Fruit fly (Drosophila melanogaster): ENCODE measurements around the gene CG9512.
A peak's percentile ranks its signal among the peaks of the same experiment; 100 is the strongest.

The CG9512 gene

DNA sequence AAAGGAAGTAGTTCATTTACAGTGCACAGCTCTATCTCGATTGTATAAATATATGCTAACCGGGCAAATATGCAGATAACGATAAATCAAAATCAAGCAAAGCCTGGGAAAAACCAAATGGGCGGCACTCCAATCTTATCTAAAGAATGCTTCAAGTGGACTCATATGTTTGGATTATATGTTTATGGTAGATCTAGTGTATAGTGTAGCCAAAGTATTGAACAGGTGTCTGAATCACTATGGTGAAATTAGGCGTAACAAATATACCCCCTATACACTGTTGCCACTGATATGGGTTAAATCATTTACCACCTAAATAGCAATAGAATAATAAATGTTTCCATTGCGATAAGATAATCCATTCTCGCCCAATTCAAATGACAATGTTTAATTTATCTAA is 41.2 kb upstream of the CG9512 start:
- peak; percentile 19 for TF ChIP-seq twi (tag; optimal IDR thresholded peaks at IDR 0.05)
- TF ChIP-seq GATAe (GFP tag; conservative IDR thresholded peaks at IDR 0.05): peak; percentile 46; the same call in 1 of the 2 replicates
- TF ChIP-seq CG12391 (tag; optimal IDR thresholded peaks at IDR 0.05): no peak
- TF ChIP-seq caup (GFP tag; optimal IDR thresholded peaks at IDR 0.05; ENCODE audit: severe bottlenecking): no peak
- TF ChIP-seq CG12071 (GFP tag; optimal IDR thresholded peaks at IDR 0.05): no peak
- TF ChIP-seq CG34376 (GFP tag; optimal IDR thresholded peaks at IDR 0.05): peak; percentile 38
- TF ChIP-seq grn (GFP tag; optimal IDR thresholded peaks at IDR 0.05): peak; percentile 19
- no peak for TF ChIP-seq HLHmδ (GFP tag; optimal IDR thresholded peaks at IDR 0.05)
- TF ChIP-seq CG16779 (GFP tag; IDR thresholded peaks at IDR 0.05): no peak
- TF ChIP-seq trh (GFP tag; optimal IDR thresholded peaks at IDR 0.05): no peak
- TF ChIP-seq NC2β (GFP tag; optimal IDR thresholded peaks at IDR 0.05): no peak
- peak; percentile 21 for TF ChIP-seq CG2678 (tag; optimal IDR thresholded peaks at IDR 0.05)
- TF ChIP-seq Pdp1 (GFP tag; optimal IDR thresholded peaks at IDR 0.05): peak in 1 of 2 experiments; percentile 1
- peak; percentile 86 for TF ChIP-seq mirr (GFP tag; optimal IDR thresholded peaks at IDR 0.05)
- peak; percentile 1 for TF ChIP-seq Fer1 (GFP tag; optimal IDR thresholded peaks at IDR 0.05)
- peak; percentile 53; the same call in 1 of the 2 replicates for TF ChIP-seq sens-2 (GFP tag; IDR thresholded peaks at IDR 0.05)
- no peak for TF ChIP-seq CG12769 (tag; optimal IDR thresholded peaks at IDR 0.05)
- TF ChIP-seq sd (tag; optimal IDR thresholded peaks at IDR 0.05): peak; percentile 93
- no peak for TF ChIP-seq pfk (GFP tag; optimal IDR thresholded peaks at IDR 0.05)
- TF ChIP-seq Vsx1 (GFP tag; optimal IDR thresholded peaks at IDR 0.05): peak; percentile 0
- TF ChIP-seq CG10565 (GFP tag; optimal IDR thresholded peaks at IDR 0.05): no peak
- TF ChIP-seq Hey (tag; optimal IDR thresholded peaks at IDR 0.05): peak; percentile 52
- no peak for TF ChIP-seq CG9609 (GFP tag; optimal IDR thresholded peaks at IDR 0.05)
- peak; percentile 88 for TF ChIP-seq exex (tag; optimal IDR thresholded peaks at IDR 0.05)
- peak; percentile 97 for TF ChIP-seq sug (tag; optimal IDR thresholded peaks at IDR 0.05)

dm6 chrX:14936250-14936649 is 30.9 kb upstream of the CG9512 start:
- TF ChIP-seq Dip2 (GFP tag; IDR thresholded peaks at IDR 0.05) (no peak), bbx (GFP tag; IDR thresholded peaks at IDR 0.05; ENCODE audit: partially characterized antibody) (no peak), sd (tag; optimal IDR thresholded peaks at IDR 0.05) (no peak), Med (GFP tag) (peak; percentile 43), nom (GFP tag; optimal IDR thresholded peaks at IDR 0.05) (peak; percentile 53), CG11696 (GFP tag; IDR thresholded peaks at IDR 0.05) (peak; percentile 41; the same call in 1 of the 2 replicates)

dm6 chrX:14931296-14931695 is 25.9 kb upstream of the CG9512 start:
- no peak for TF ChIP-seq CG6254 (GFP tag; optimal IDR thresholded peaks at IDR 0.05)
- TF ChIP-seq Pdp1 (GFP tag; optimal IDR thresholded peaks at IDR 0.05): peak in 1 of 2 experiments; percentile 64
- no peak for TF ChIP-seq Vsx1 (GFP tag; optimal IDR thresholded peaks at IDR 0.05)

DNA sequence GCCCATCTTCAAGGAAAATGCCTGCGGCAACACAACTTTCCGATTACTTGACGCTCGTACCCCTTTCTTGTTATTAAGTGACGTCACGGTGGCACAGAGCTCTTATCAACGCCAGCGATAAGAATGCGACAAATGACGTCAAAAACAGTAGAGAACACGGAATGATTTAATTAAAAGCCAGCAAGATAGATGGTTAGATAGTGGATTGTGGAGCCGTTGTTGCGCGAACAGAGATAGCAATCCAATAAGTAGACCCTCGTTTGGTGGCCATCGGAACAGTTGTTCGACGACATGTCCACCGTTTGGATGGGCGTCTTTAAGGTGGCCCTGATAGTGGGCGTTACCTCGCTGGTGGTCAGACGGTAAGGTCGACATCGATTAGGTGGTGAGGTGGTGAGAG is 24.5 kb upstream of the CG9512 start:
- TF ChIP-seq BtbVII (GFP tag; optimal IDR thresholded peaks at IDR 0.05) (peak; percentile 81), Med (GFP tag) (peak; percentile 52), exex (tag; optimal IDR thresholded peaks at IDR 0.05) (peak; percentile 79), lab (GFP tag; optimal IDR thresholded peaks at IDR 0.05) (peak; percentile 53), Oli (tag; optimal IDR thresholded peaks at IDR 0.05) (no peak), sug (tag; optimal IDR thresholded peaks at IDR 0.05) (peak; percentile 80), mirr (GFP tag; optimal IDR thresholded peaks at IDR 0.05) (peak; percentile 75), CG34376 (GFP tag; optimal IDR thresholded peaks at IDR 0.05) (peak; percentile 42), fd102C (GFP tag; optimal IDR thresholded peaks at IDR 0.05) (no peak), CG4360 (GFP tag; IDR thresholded peaks at IDR 0.05) (no peak), grn (GFP tag; optimal IDR thresholded peaks at IDR 0.05) (peak; percentile 98), Pdp1 (GFP tag; optimal IDR thresholded peaks at IDR 0.05) (peak in 1 of 2 experiments; percentile 60), Hey (tag; optimal IDR thresholded peaks at IDR 0.05) (peak; percentile 60), D (optimal IDR thresholded peaks at IDR 0.05) (no peak), D (GFP tag; optimal IDR thresholded peaks at IDR 0.05) (no peak), cas (GFP tag; IDR thresholded peaks at IDR 0.05) (no peak)
